Fruit fly (Drosophila melanogaster) whole organism, wandering third instar larva: Measurements from ENCODE around the gene NaPi-III.

Source experiments
- Abd-B ChIP-seq: fragments of >200 bp; optimal IDR thresholded peaks from 2 replicates; lab custom pipeline; 2017; ENCODE audit warnings: missing biosample characterization, missing genetic modification characterization
- CG32264 ChIP-seq: fragments of 200-800 bp; sonication (Bioruptor generic); optimal IDR thresholded peaks from 2 replicates; lab custom pipeline; 2016; ENCODE audit warnings: missing biosample characterization, missing genetic modification characterization
- CrebA ChIP-seq: fragments of 200-800 bp; sonication (Bioruptor generic); optimal IDR thresholded peaks from 2 replicates; lab custom pipeline; 2016; ENCODE audit warnings: missing biosample characterization, mild to moderate bottlenecking, missing genetic modification characterization, borderline replicate concordance
- Dfd ChIP-seq: fragments of >200 bp; optimal IDR thresholded peaks from 2 replicates; lab custom pipeline; 2017; ENCODE audit warnings: missing biosample characterization, missing genetic modification characterization
- Dif ChIP-seq: fragments of 200-275, 200-300 bp; sonication (Bioruptor generic); optimal IDR thresholded peaks from 2 replicates; lab custom pipeline; 2018; ENCODE audit warnings: missing biosample characterization, missing genetic modification characterization; ENCODE audit not compliant: partially characterized antibody
- GATAd ChIP-seq: sonication (Bioruptor generic); optimal IDR thresholded peaks from 2 replicates; lab custom pipeline; 2016; ENCODE audit warnings: missing biosample characterization, missing genetic modification characterization
- HLH106 ChIP-seq: fragments of 200-800 bp; optimal IDR thresholded peaks from 3 replicates; lab custom pipeline; 2019; ENCODE audit warnings: missing biosample characterization, mild to moderate bottlenecking, missing genetic modification characterization, moderate library complexity
- Hnf4 ChIP-seq: fragments of 200-800 bp; sonication (Bioruptor generic); optimal IDR thresholded peaks from 2 replicates; lab custom pipeline; 2016; ENCODE audit warnings: missing biosample characterization, mild to moderate bottlenecking, missing genetic modification characterization
- Hr83 ChIP-seq: fragments of 200-300 bp; sonication (Bioruptor generic); optimal IDR thresholded peaks from 2 replicates; lab custom pipeline; 2016; ENCODE audit warnings: missing biosample characterization, mild to moderate bottlenecking, missing genetic modification characterization, moderate library complexity; ENCODE audit not compliant: poor library complexity, severe bottlenecking
- Jra ChIP-seq: sonication (Bioruptor generic); optimal IDR thresholded peaks from 2 replicates; lab custom pipeline; 2016; ENCODE audit warnings: missing biosample characterization, missing genetic modification characterization
- Myc ChIP-seq: fragments of >200 bp; optimal IDR thresholded peaks from 2 replicates; lab custom pipeline; 2017
- N ChIP-seq: fragments of >200 bp; optimal IDR thresholded peaks from 2 replicates; lab custom pipeline; 2018; ENCODE audit warnings: missing biosample characterization, missing external identifiers, missing genetic modification characterization
- OdsH ChIP-seq: fragments of 200-800 bp; sonication (Bioruptor generic); optimal IDR thresholded peaks from 2 replicates; lab custom pipeline; 2016; ENCODE audit warnings: missing biosample characterization, mild to moderate bottlenecking, missing genetic modification characterization
- Rel ChIP-seq, 2 experiments: fragments of 200-800 bp; sonication (Bioruptor generic) in 1 of 2; optimal IDR thresholded peaks; 2 replicates in 1 of 2; 3 replicates in 1 of 2; lab custom pipeline; 2016 to 2019; ENCODE audit warnings: mild to moderate bottlenecking in 2 of 2, missing biosample characterization in 2 of 2, missing genetic modification characterization in 2 of 2, moderate library complexity in 1 of 2
- Sp1 ChIP-seq: fragments of 200-800 bp; sonication (Bioruptor generic); optimal IDR thresholded peaks from 3 replicates; lab custom pipeline; 2019; ENCODE audit warnings: missing biosample characterization, mild to moderate bottlenecking, missing genetic modification characterization, moderate library complexity
- br ChIP-seq: fragments of 200-800 bp; sonication (Bioruptor generic); optimal IDR thresholded peaks from 2 replicates; lab custom pipeline; 2016; ENCODE audit warnings: missing biosample characterization, missing genetic modification characterization
- brk ChIP-seq: fragments of 200-800 bp; sonication (Bioruptor generic); optimal IDR thresholded peaks from 2 replicates; lab custom pipeline; 2016; ENCODE audit warnings: missing biosample characterization, mild to moderate bottlenecking, missing genetic modification characterization
- pan ChIP-seq: fragments of >200 bp; optimal IDR thresholded peaks from 2 replicates; lab custom pipeline; 2017
- psq ChIP-seq: fragments of 200-800 bp; sonication (Bioruptor generic); optimal IDR thresholded peaks from 3 replicates; lab custom pipeline; 2017; ENCODE audit warnings: missing biosample characterization, mild to moderate bottlenecking, missing genetic modification characterization, moderate library complexity
- rgr ChIP-seq: fragments of 200-800 bp; sonication (Bioruptor generic); optimal IDR thresholded peaks from 3 replicates; lab custom pipeline; 2016; ENCODE audit warnings: missing biosample characterization, mild to moderate bottlenecking, missing genetic modification characterization
- sage ChIP-seq: fragments of 200-800 bp; sonication (Bioruptor generic); optimal IDR thresholded peaks from 2 replicates; lab custom pipeline; 2016; ENCODE audit warnings: missing biosample characterization, mild to moderate bottlenecking, missing genetic modification characterization
- tai ChIP-seq: sonication (Bioruptor generic); optimal IDR thresholded peaks from 2 replicates; lab custom pipeline; 2016; ENCODE audit warnings: missing biosample characterization, missing genetic modification characterization
- usp ChIP-seq: fragments of >200 bp; optimal IDR thresholded peaks from 2 replicates; lab custom pipeline; 2017; ENCODE audit warnings: missing biosample characterization, missing genetic modification characterization
- woc ChIP-seq: sonication (Bioruptor generic); optimal IDR thresholded peaks from 2 replicates; lab custom pipeline; 2016; ENCODE audit warnings: missing biosample characterization, mild to moderate bottlenecking, missing genetic modification characterization

Gene NaPi-III

DNA sequence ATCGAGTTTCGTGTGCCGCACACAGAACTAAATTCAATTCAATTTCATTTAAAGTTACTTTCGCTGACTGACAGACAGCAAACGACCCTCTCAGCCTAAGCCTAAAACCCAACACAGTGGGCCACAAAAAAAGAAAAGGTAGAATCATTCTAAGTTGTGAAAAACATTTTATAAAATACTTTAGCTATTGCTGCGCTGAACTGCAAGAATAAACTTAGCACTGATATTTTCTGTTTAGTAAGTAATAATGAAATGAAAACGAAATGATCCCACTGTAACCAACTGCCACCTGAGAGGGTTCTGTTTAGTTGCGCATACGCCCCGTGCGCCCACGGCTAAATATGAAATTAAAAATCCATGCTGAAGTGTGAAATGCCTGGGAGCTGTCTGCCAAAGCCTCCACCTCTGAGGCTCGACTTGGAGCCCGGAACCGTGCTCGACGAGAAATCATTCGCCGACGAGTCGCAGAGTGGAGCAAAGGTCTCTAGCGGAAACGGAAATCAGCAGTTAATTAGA is 50.0 kb downstream of the NaPi-III start, which contains the start of gene CG14142:
Gene CG14142, plus strand, starts transcription at position 466 of the 516 bp plus-strand sequence.
- no peak for TF ChIP-seq Myc (lab: Kevin White, UChicago)
- no peak for TF ChIP-seq OdsH (GFP tag; lab: Kevin White, UChicago)
- TF ChIP-seq sage (GFP tag; lab: Kevin White, UChicago) = no peak
- no peak for TF ChIP-seq pan (lab: Kevin White, UChicago)
- TF ChIP-seq psq (GFP tag; lab: Kevin White, UChicago) = no peak
- no peak for TF ChIP-seq rgr (GFP tag; lab: Kevin White, UChicago)
- no peak for TF ChIP-seq N (GFP tag; lab: Kevin White, UChicago)

DNA sequence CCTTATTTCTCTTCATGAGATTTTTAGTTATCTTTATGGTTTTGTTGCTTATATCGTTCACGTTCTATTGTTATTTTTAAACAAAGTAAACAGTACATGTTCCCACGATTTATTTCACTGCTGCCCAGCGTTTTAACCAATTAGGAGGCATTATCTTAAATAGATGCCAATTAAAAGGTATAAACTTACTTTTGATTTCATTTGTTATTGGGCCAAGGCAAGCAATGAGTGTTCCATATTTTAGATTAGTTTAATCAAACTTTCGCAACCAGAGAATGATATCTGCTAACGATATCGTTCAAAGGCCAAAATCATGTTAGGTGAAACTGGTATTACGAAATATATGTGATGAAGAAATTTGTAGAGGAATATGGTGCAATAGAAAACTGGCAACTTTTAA is 59.8 kb downstream of the NaPi-III start:
- TF ChIP-seq Jra (no peak), tai (GFP tag; lab: Kevin White, UChicago) (no peak), Rel (GFP tag; optimal IDR thresholded peaks at IDR 0.05; lab: Kevin White, UChicago) (no peak), Rel (tag; optimal IDR thresholded peaks at IDR 0.05; lab: Kevin White, UChicago) (no peak), Hnf4 (GFP tag; lab: Kevin White, UChicago) (no peak), CG32264 (GFP tag; lab: Kevin White, UChicago) (no peak), Dif (GFP tag; lab: Kevin White, UChicago) (no peak), CrebA (no peak), Sp1 (GFP tag; lab: Kevin White, UChicago) (no peak), brk (GFP tag; lab: Kevin White, UChicago) (no peak), Hr83 (GFP tag; lab: Kevin White, UChicago) (no peak), rgr (GFP tag; lab: Kevin White, UChicago) (no peak), usp (GFP tag; lab: Kevin White, UChicago) (no peak), HLH106 (tag; lab: Kevin White, UChicago) (no peak), GATAd (GFP tag; lab: Kevin White, UChicago) (no peak), Abd-B (no peak)

DNA sequence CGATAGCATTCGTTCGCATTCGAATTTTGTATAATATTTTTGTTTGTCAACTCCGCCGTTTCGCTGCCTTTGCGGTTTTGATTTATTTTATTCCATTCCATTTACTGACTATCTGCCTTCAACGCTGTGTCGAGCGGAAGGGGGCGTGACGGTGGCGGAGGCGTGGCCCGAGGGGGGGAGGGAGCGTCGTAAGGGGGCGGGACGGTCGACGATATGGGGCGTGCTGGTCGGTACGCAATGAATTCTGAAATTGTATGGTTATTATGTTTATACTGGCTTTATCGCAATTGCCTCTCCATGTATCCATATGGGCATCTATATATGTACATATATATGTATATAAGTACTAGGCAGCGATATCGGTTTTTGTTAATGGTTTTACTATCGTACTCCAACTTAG is 60.8 kb downstream of the NaPi-III start:
- TF ChIP-seq woc (no peak), Jra (no peak), Dfd (GFP tag; lab: Kevin White, UChicago) (peak; percentile 81), br (GFP tag; lab: Kevin White, UChicago) (no peak), Dif (GFP tag; lab: Kevin White, UChicago) (no peak)
